4 worm cellular contexts compared by ENCODE assay signal in genomic region chrIII:5419527-5419926, ce11.
TF ChIP-seq lines count a peak whose summit lies in the region.

No protein-coding gene starts in this region.

TF ChIP-seq in whole organism, L1 larva, 84 proteins besides CTCF, POLR2A, EP300 and RAD21:
- TF ChIP-seq lin-14 (GFP tag; optimal IDR thresholded peaks at IDR 0.05; lab: Kevin White, UChicago) (no peak), blmp-1 (tag; optimal IDR thresholded peaks at IDR 0.05; lab: Kevin White, UChicago) (peak; percentile 66)
TF ChIP-seq in whole organism, L1 larva: peak in this region for 1.

TF ChIP-seq in whole organism, L2 larva, 48 proteins besides CTCF, POLR2A, EP300 and RAD21:
- TF ChIP-seq ztf-11 (tag; optimal IDR thresholded peaks at IDR 0.05; lab: Kevin White, UChicago): no peak
- TF ChIP-seq blmp-1 (tag; optimal IDR thresholded peaks at IDR 0.05; lab: Kevin White, UChicago; ENCODE audit: insufficient read depth): peak; percentile 63
- no peak for TF ChIP-seq nhr-25 (tag; optimal IDR thresholded peaks at IDR 0.05; lab: Kevin White, UChicago)
- TF ChIP-seq lin-11 (tag; optimal IDR thresholded peaks at IDR 0.05; lab: Kevin White, UChicago): no peak
- no peak for TF ChIP-seq C34F6.9 (tag; optimal IDR thresholded peaks at IDR 0.05; lab: Kevin White, UChicago)
- TF ChIP-seq alr-1 (tag; optimal IDR thresholded peaks at IDR 0.05; lab: Kevin White, UChicago): no peak
- no peak for TF ChIP-seq dmd-4 (tag; optimal IDR thresholded peaks at IDR 0.05; lab: Kevin White, UChicago)

TF ChIP-seq in whole organism, L3 larva, 47 proteins besides CTCF, POLR2A, EP300 and RAD21:
- no peak for TF ChIP-seq R02D3.7 (tag; optimal IDR thresholded peaks at IDR 0.05; lab: Kevin White, UChicago)
- peak; percentile 19 for TF ChIP-seq ama-1 (optimal IDR thresholded peaks at IDR 0.05; lab: Kevin White, UChicago)

TF ChIP-seq in whole organism, L4 larva, 104 proteins besides CTCF, POLR2A, EP300 and RAD21:
- TF ChIP-seq T26A8.4 (GFP tag; IDR thresholded peaks at IDR 0.05; lab: Robert Waterston, UW): 0 out of 2 replicates have a peak, but pooled peaks have one; percentile 11
- no peak for TF ChIP-seq nhr-77 (tag; optimal IDR thresholded peaks at IDR 0.05; lab: Kevin White, UChicago)
- TF ChIP-seq dmd-8 (GFP tag; IDR thresholded peaks at IDR 0.05; lab: Robert Waterston, UW): no peak
TF ChIP-seq in whole organism, L4 larva: peak in this region for 1.
